Worm (Caenorhabditis elegans) whole organism, midembryonic: ENCODE results near the gene pcm-1.

ENCODE experiments used
- T22C8.4 ChIP-seq: fragments of 200-800 bp; sonication (Bioruptor generic); IDR thresholded peaks from 2 replicates; pipeline ENCODE4 v1.3.6; 2022; ENCODE audit warnings: missing genetic modification characterization, missing compliant biosample characterization
- cog-1 ChIP-seq: sonication (generic microtip); optimal IDR thresholded peaks from 2 replicates; lab custom pipeline; 2016; ENCODE audit warnings: missing genetic modification characterization, missing compliant biosample characterization
- flt-1 ChIP-seq: fragments of 200-800 bp; sonication (Bioruptor generic); IDR thresholded peaks from 2 replicates; pipeline ENCODE4 v1.3.6; 2022; ENCODE audit warnings: missing genetic modification characterization, missing compliant biosample characterization
- klf-2 ChIP-seq: fragments of 200-800 bp; sonication (Bioruptor generic); conservative IDR thresholded peaks from 2 replicates; pipeline ENCODE4 v1.3.6; 2022; ENCODE audit warnings: missing genetic modification reagents, missing genetic modification characterization, missing compliant biosample characterization
- med-1 ChIP-seq: sonication (generic microtip); optimal IDR thresholded peaks from 2 replicates; lab custom pipeline; 2017; ENCODE audit warnings: missing genetic modification characterization, mild to moderate bottlenecking, missing compliant biosample characterization, antibody characterized with exemption, missing genetic modification reagents; ENCODE audit not compliant: insufficient read depth
- ref-1 ChIP-seq: fragments of 200-800 bp; sonication (Bioruptor generic); conservative IDR thresholded peaks from 2 replicates; pipeline ENCODE4 v1.3.6; 2022; ENCODE audit warnings: missing genetic modification reagents, missing genetic modification characterization, missing compliant biosample characterization
- tab-1 ChIP-seq: fragments of 200-800 bp; sonication (Bioruptor generic); IDR thresholded peaks from 2 replicates; pipeline ENCODE4 v1.3.6; 2022; ENCODE audit warnings: missing genetic modification characterization, missing compliant biosample characterization
- ztf-23 ChIP-seq: fragments of 200-800 bp; sonication (Bioruptor generic); IDR thresholded peaks from 2 replicates; pipeline ENCODE4 v1.3.6; 2022; ENCODE audit warnings: missing genetic modification reagents, missing genetic modification characterization, missing compliant biosample characterization
- ztf-29 ChIP-seq: fragments of 200-800 bp; sonication (Bioruptor generic); IDR thresholded peaks from 2 replicates; pipeline ENCODE4 v1.3.6; 2022; ENCODE audit warnings: missing genetic modification reagents, missing genetic modification characterization, missing compliant biosample characterization

Gene pcm-1

DNA sequence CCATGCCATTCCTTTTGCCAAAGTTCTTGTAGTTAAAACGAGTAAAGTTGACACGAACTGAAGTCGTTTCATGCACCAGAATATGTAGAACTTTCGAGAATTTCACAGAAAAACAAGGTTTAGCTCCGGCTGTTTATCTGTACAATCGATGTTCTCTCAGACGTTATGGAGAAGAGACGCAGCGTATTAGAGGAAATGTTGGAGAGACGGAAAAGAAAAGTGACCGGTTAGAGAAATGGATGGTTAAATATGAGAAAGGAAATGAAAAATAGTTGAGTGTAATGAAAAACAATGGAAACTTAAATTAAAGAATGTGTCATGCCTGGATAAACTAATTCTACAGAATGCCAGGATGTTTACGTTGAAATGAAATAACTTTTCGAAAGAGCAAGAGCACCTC lies at the start of gene pcm-1:
Gene pcm-1 (minus strand): TSS at position 187 of the 400 bp plus-strand sequence.
- TF ChIP-seq flt-1 (no peak), cog-1 (tag; lab: Kevin White, UChicago) (no peak), T22C8.4 (GFP tag; lab: Robert Waterston, UW) (no peak), ref-1 (no peak), tab-1 (GFP tag; lab: Robert Waterston, UW) (no peak), klf-2 (GFP tag; lab: Robert Waterston, UW) (no peak)

DNA sequence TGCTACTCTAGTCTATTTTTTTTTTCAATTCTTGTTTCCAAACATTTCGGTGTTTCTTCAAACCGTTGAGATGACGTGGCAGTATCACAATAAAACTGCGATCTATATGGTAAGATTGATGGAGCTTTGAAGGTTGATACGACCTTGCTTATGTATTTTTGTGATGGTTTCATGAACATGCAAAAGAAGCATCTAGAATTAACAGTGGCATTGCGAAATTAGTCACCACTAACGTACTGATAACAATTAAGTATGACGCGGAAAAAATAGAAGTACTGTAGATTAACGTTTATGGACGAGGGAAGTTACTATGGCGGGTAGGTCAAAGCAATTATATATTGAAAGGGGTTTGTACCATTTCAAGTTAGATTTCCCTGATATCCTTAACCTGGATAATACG lies 48.7 kb upstream of the pcm-1 start:
- TF ChIP-seq T22C8.4 (GFP tag; lab: Robert Waterston, UW): no peak
- no peak for TF ChIP-seq ref-1
- TF ChIP-seq ztf-29: no peak
- TF ChIP-seq flt-1: no peak
- no peak for TF ChIP-seq ztf-23
- no peak for TF ChIP-seq tab-1 (GFP tag; lab: Robert Waterston, UW)
- TF ChIP-seq med-1 (GFP tag; lab: Kevin White, UChicago): no peak

DNA sequence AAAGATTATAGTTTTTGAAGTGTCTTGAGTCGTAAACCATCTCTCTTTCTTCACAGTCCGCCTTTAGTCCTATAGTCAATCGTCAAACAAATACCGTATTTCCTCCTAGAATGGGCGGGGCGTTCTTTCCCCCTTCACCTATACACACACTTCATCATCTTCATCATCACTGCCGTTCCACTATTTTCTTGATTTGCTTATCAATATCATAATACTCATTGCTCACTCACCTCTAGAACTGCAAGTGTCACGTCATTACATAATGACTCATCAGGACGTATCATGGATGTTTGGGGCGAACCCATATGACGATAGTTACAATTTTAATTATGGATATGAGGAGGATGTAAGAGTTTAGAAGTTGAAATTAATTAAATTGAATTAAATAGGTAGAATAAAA lies 47.0 kb upstream of the pcm-1 start:
- TF ChIP-seq ref-1: no peak
- TF ChIP-seq cog-1 (tag; lab: Kevin White, UChicago): no peak
- TF ChIP-seq flt-1: no peak
- no peak for TF ChIP-seq klf-2 (GFP tag; lab: Robert Waterston, UW)
- TF ChIP-seq med-1 (GFP tag; lab: Kevin White, UChicago): no peak
- no peak for TF ChIP-seq T22C8.4 (GFP tag; lab: Robert Waterston, UW)
- no peak for TF ChIP-seq tab-1 (GFP tag; lab: Robert Waterston, UW)
- no peak for TF ChIP-seq ztf-23

- TF ChIP-seq tab-1 (GFP tag; lab: Robert Waterston, UW) (no peak), cog-1 (tag; lab: Kevin White, UChicago) (no peak), ztf-23 (no peak), klf-2 (GFP tag; lab: Robert Waterston, UW) (no peak)
Observed at ce11 chrV:6007927-6008326, 44.2 kb upstream of the pcm-1 start.

DNA sequence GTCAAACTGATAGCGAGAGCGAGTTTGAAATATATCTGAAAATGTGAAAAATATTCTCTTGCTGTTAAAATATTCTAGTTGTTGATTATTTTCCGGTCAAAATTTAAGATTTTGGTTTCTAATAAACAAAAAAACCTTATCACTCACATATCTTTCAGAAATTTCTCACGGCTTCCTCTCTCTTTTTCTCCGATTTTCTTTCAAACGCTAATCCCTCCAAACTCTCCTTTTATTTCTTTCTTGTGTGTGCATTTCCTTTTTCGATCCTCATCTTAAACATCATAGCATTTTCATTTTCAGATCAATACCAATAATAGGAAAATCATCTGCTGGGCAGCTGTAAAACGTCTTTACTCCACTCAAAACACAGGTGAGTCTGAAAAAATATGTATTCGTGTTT lies 39.6 kb upstream of the pcm-1 start, which contains the start of gene fos-1:
Gene fos-1 (plus strand): TSS at position 301 of the 400 bp plus-strand sequence.
- TF ChIP-seq ztf-23 (no peak), T22C8.4 (GFP tag; lab: Robert Waterston, UW) (no peak), klf-2 (GFP tag; lab: Robert Waterston, UW) (no peak), ref-1 (no peak), cog-1 (tag; lab: Kevin White, UChicago) (no peak), tab-1 (GFP tag; lab: Robert Waterston, UW) (no peak), flt-1 (no peak), med-1 (GFP tag; lab: Kevin White, UChicago) (no peak)

ce11 chrV:6000368-6000802 lies 36.7 kb upstream of the pcm-1 start:
- no peak for TF ChIP-seq med-1 (GFP tag; lab: Kevin White, UChicago)
- TF ChIP-seq T22C8.4 (GFP tag; lab: Robert Waterston, UW): no peak
- TF ChIP-seq cog-1 (tag; lab: Kevin White, UChicago): peak; percentile 88
- TF ChIP-seq ztf-23: no peak
- no peak for TF ChIP-seq tab-1 (GFP tag; lab: Robert Waterston, UW)
- TF ChIP-seq ztf-29: no peak
- no peak for TF ChIP-seq ref-1
- no peak for TF ChIP-seq flt-1
- TF ChIP-seq klf-2 (GFP tag; lab: Robert Waterston, UW): no peak

DNA sequence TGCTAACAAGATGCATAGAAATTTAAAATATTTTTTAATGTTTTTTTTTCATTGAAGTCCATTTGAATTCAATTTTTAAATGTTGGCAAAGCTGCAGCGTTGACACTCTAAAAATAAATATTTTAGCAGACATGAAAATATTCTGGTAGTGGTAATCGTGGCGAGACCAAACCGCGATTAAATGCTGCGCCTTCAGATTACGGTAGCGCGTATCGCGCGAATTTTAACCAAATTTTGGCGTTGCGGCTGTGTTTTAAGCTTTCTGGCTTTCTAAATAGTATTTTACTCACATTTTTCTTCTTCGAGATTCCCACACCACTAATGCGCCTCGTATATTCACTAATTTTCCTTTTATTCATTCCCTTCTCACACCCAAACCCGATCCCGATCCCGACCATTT lies 32.4 kb upstream of the pcm-1 start, which contains the start of gene cpg-4:
Gene cpg-4 (plus strand): TSS at position 303 of the 400 bp plus-strand sequence.
- TF ChIP-seq klf-2 (GFP tag; lab: Robert Waterston, UW): no peak
- no peak for TF ChIP-seq med-1 (GFP tag; lab: Kevin White, UChicago)
- no peak for TF ChIP-seq ztf-29
- no peak for TF ChIP-seq T22C8.4 (GFP tag; lab: Robert Waterston, UW)
- no peak for TF ChIP-seq flt-1
- TF ChIP-seq cog-1 (tag; lab: Kevin White, UChicago): no peak
- TF ChIP-seq ztf-23: no peak
- TF ChIP-seq ref-1: no peak
- TF ChIP-seq tab-1 (GFP tag; lab: Robert Waterston, UW): no peak

DNA sequence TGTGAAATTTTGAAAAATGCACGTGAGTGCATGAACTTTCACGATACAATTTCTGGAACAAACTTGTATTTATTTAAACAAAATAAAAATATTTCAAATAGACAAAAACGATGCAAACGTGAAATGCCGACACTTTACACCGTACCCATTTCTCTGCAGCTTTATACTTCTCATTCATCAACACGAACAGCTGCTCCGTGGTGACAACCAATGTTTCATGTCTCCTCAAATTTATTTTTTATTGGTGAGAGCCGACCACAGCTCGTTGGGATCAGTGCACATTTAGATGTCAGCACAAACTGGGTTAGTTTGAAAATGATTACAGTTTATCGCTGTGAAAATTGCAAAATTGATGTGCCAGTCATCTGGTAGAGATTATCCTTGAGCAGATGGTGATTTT lies 31.9 kb upstream of the pcm-1 start:
- no peak for TF ChIP-seq T22C8.4 (GFP tag; lab: Robert Waterston, UW)
- no peak for TF ChIP-seq ref-1
- TF ChIP-seq ztf-23: no peak
- no peak for TF ChIP-seq tab-1 (GFP tag; lab: Robert Waterston, UW)
- no peak for TF ChIP-seq cog-1 (tag; lab: Kevin White, UChicago)

ce11 chrV:5991490-5992069 lies 27.9 kb upstream of the pcm-1 start:
- TF ChIP-seq ztf-29 (no peak), cog-1 (tag; lab: Kevin White, UChicago) (peak; percentile 60)

- no peak for TF ChIP-seq cog-1 (tag; lab: Kevin White, UChicago)
- TF ChIP-seq tab-1 (GFP tag; lab: Robert Waterston, UW): no peak
- TF ChIP-seq klf-2 (GFP tag; lab: Robert Waterston, UW): no peak
Observed at ce11 chrV:5990383-5990782, 26.7 kb upstream of the pcm-1 start, which contains the start of gene fut-8. Gene fut-8, minus strand, starts transcription at chrV:5990483.

DNA sequence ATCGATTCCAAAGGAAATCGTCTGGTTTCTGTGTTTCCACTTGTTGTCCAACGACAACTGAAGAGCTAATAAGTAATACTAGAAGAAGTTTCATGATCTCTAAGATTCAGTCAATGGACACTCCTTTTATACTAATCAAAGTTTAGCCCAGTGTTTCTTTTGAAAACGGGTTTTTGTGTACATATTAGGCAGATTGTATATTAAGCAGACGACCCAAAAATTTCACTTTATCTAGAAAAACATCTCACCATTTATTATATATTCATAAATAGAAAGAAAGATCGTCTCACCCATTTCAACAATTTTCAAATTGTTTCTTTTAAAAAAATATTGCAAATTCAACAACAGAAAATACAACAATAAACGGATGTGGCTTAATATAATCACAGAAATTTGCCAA lies 23.1 kb upstream of the pcm-1 start, which contains the start of gene C10F3.7:
Gene C10F3.7 (minus strand): TSS at position 101 of the 400 bp plus-strand sequence.
- TF ChIP-seq tab-1 (GFP tag; lab: Robert Waterston, UW) (no peak), klf-2 (GFP tag; lab: Robert Waterston, UW) (no peak), T22C8.4 (GFP tag; lab: Robert Waterston, UW) (no peak), cog-1 (tag; lab: Kevin White, UChicago) (no peak), med-1 (GFP tag; lab: Kevin White, UChicago) (no peak), ztf-23 (no peak), ref-1 (no peak), flt-1 (no peak), ztf-29 (no peak)
